Fruit fly (Drosophila melanogaster) whole organism, embryonic: ENCODE measurements around the gene CG7342.
A peak's percentile ranks its signal among the peaks of the same experiment; 100 is the strongest.

Experiments used
- Ada2b ChIP-seq: fragments of 200-800 bp; sonication (Bioruptor generic); IDR thresholded peaks from 2 replicates; pipeline ENCODE4 v1.3.6; 2022; ENCODE audit warnings: missing biosample characterization, missing genetic modification characterization
- Bteb2 ChIP-seq: fragments of 200-800 bp; sonication (Bioruptor generic); optimal IDR thresholded peaks from 2 replicates; lab custom pipeline; 2016; ENCODE audit warnings: missing biosample characterization, missing genetic modification characterization
- CG10274 ChIP-seq: fragments of 200-800 bp; sonication (Bioruptor generic); optimal IDR thresholded peaks from 3 replicates; lab custom pipeline; 2017; ENCODE audit warnings: missing biosample characterization, mild to moderate bottlenecking, missing genetic modification characterization
- CG13287 ChIP-seq: fragments of 200-800 bp; sonication (Bioruptor generic); IDR thresholded peaks from 2 replicates; pipeline ENCODE4 v1.3.6; 2022; ENCODE audit warnings: missing biosample characterization, missing genetic modification characterization; ENCODE audit not compliant: partially characterized antibody
- CG13424 ChIP-seq: fragments of 200-800 bp; sonication (Bioruptor generic); optimal IDR thresholded peaks from 2 replicates; lab custom pipeline; 2019; ENCODE audit warnings: missing biosample characterization, mild to moderate bottlenecking, missing genetic modification characterization, moderate library complexity
- CG14860 ChIP-seq: fragments of 200-800 bp; sonication (Bioruptor generic); IDR thresholded peaks from 3 replicates; pipeline ENCODE4 v1.3.6; 2022; ENCODE audit warnings: missing biosample characterization, missing genetic modification characterization; ENCODE audit not compliant: partially characterized antibody
- CG15269 ChIP-seq: fragments of 200-800 bp; sonication (Bioruptor generic); optimal IDR thresholded peaks from 2 replicates; lab custom pipeline; 2018; ENCODE audit warnings: missing biosample characterization, mild to moderate bottlenecking, missing genetic modification characterization, moderate library complexity
- CG1602 ChIP-seq: fragments of 200-800 bp; sonication (Bioruptor generic); optimal IDR thresholded peaks from 3 replicates; lab custom pipeline; 2016; ENCODE audit warnings: missing biosample characterization, missing genetic modification characterization
- CG18011 ChIP-seq: fragments of 200-800 bp; sonication (Bioruptor generic); optimal IDR thresholded peaks from 2 replicates; lab custom pipeline; 2017; ENCODE audit warnings: missing biosample characterization, missing genetic modification characterization, mild to moderate bottlenecking, moderate library complexity, missing genotype
- CG2199 ChIP-seq: fragments of 200-800 bp; sonication (Bioruptor generic); IDR thresholded peaks from 3 replicates; pipeline ENCODE4 v1.3.6; 2022; ENCODE audit warnings: missing biosample characterization, missing genetic modification characterization
- CG30020 ChIP-seq: fragments of 200-800 bp; optimal IDR thresholded peaks from 2 replicates; lab custom pipeline; 2019; ENCODE audit warnings: missing biosample characterization, mild to moderate bottlenecking, missing genetic modification characterization, moderate library complexity
- CG3163 ChIP-seq: fragments of 200-800 bp; sonication (Bioruptor generic); optimal IDR thresholded peaks from 3 replicates; lab custom pipeline; 2016; ENCODE audit warnings: missing biosample characterization, missing genetic modification characterization
- CG43689 ChIP-seq: fragments of 200-800 bp; sonication (Bioruptor generic); IDR thresholded peaks from 2 replicates; pipeline ENCODE4 v1.3.6; 2022; ENCODE audit warnings: missing biosample characterization, missing genetic modification characterization
- CG4730 ChIP-seq: fragments of 200-800 bp; sonication (Bioruptor generic); IDR thresholded peaks from 2 replicates; pipeline ENCODE4 v1.3.6; 2022; ENCODE audit warnings: missing biosample characterization, missing genetic modification characterization
- CG7271 ChIP-seq: fragments of 200-800 bp; sonication (Bioruptor generic); optimal IDR thresholded peaks from 2 replicates; lab custom pipeline; 2018; ENCODE audit warnings: missing biosample characterization, mild to moderate bottlenecking, missing genetic modification characterization, moderate library complexity
- CG9437 ChIP-seq: fragments of 200-800 bp; sonication (Bioruptor generic); optimal IDR thresholded peaks from 2 replicates; lab custom pipeline; 2018; ENCODE audit warnings: missing biosample characterization, mild to moderate bottlenecking, missing genetic modification characterization
- CG9727 ChIP-seq: fragments of 200-800 bp; sonication (Bioruptor generic); optimal IDR thresholded peaks from 3 replicates; lab custom pipeline; 2017; ENCODE audit warnings: missing biosample characterization, mild to moderate bottlenecking, missing genetic modification characterization
- CG9797 ChIP-seq: fragments of 200-800 bp; sonication (Bioruptor generic); optimal IDR thresholded peaks from 3 replicates; lab custom pipeline; 2018; ENCODE audit warnings: missing biosample characterization, mild to moderate bottlenecking, missing genetic modification characterization
- CrebB ChIP-seq: fragments of 200-800 bp; sonication (Bioruptor generic); optimal IDR thresholded peaks from 3 replicates; lab custom pipeline; 2018; ENCODE audit warnings: missing biosample characterization, mild to moderate bottlenecking, missing genetic modification characterization
- D19A ChIP-seq: fragments of 200-800 bp; optimal IDR thresholded peaks from 3 replicates; lab custom pipeline; 2019; ENCODE audit warnings: missing biosample characterization, mild to moderate bottlenecking, missing genetic modification characterization, moderate library complexity
- Dek ChIP-seq: fragments of 200-800 bp; sonication (Bioruptor generic); optimal IDR thresholded peaks from 3 replicates; lab custom pipeline; 2019; ENCODE audit warnings: missing biosample characterization, mild to moderate bottlenecking, missing genetic modification characterization, moderate library complexity
- Doc3 ChIP-seq: fragments of 200-800 bp; sonication (Bioruptor generic); IDR thresholded peaks from 3 replicates; pipeline ENCODE4 v1.3.6; 2022; ENCODE audit warnings: missing biosample characterization, missing genetic modification characterization; ENCODE audit not compliant: partially characterized antibody
- Eip74EF ChIP-seq, 2 experiments: fragments of 200-800 bp in 1 of 2; fragments of >200 bp in 1 of 2; sonication (Bioruptor generic) in 1 of 2; optimal IDR thresholded peaks; 2 replicates each; lab custom pipeline; 2017 to 2019; ENCODE audit warnings: missing biosample characterization in 2 of 2, missing genetic modification characterization in 2 of 2, mild to moderate bottlenecking in 1 of 2, moderate library complexity in 1 of 2
- Fer2 ChIP-seq: fragments of 200-800 bp; sonication (Bioruptor generic); optimal IDR thresholded peaks from 2 replicates; lab custom pipeline; 2018; ENCODE audit warnings: missing biosample characterization, mild to moderate bottlenecking, missing genetic modification characterization, moderate library complexity
- Gug ChIP-seq: fragments of 200-800 bp; sonication (Bioruptor generic); IDR thresholded peaks from 4 replicates; pipeline ENCODE4 v1.3.6; 2022; ENCODE audit warnings: missing biosample characterization, missing genetic modification characterization
- HLHmδ ChIP-seq: fragments of 200-800 bp; sonication (Bioruptor generic); optimal IDR thresholded peaks from 2 replicates; lab custom pipeline; 2018; ENCODE audit warnings: missing biosample characterization, mild to moderate bottlenecking, missing genetic modification characterization, moderate library complexity
- Max ChIP-seq: fragments of 200-800 bp; sonication (Bioruptor generic); optimal IDR thresholded peaks from 2 replicates; lab custom pipeline; 2016; ENCODE audit warnings: missing biosample characterization, mild to moderate bottlenecking, missing genetic modification characterization
- Nf-YB ChIP-seq: fragments of 200-800 bp; sonication (Bioruptor generic); optimal IDR thresholded peaks from 3 replicates; lab custom pipeline; 2019; ENCODE audit warnings: missing biosample characterization, mild to moderate bottlenecking, missing genetic modification characterization, moderate library complexity
- Rx ChIP-seq: fragments of 200-800 bp; sonication (Bioruptor generic); IDR thresholded peaks from 2 replicates; pipeline ENCODE4 v1.3.6; 2022; ENCODE audit warnings: missing biosample characterization, missing genetic modification characterization
- Sin3A ChIP-seq: fragments of >200 bp; optimal IDR thresholded peaks from 2 replicates; lab custom pipeline; 2018
- ab ChIP-seq: fragments of 200-800 bp; sonication (Bioruptor generic); optimal IDR thresholded peaks from 2 replicates; lab custom pipeline; 2016; ENCODE audit warnings: missing biosample characterization, missing genetic modification characterization
- bigmax ChIP-seq: fragments of 200-800 bp; sonication (Bioruptor generic); optimal IDR thresholded peaks from 2 replicates; lab custom pipeline; 2018; ENCODE audit warnings: missing biosample characterization, mild to moderate bottlenecking, missing genetic modification characterization
- crp ChIP-seq, 2 experiments: fragments of 200-800 bp; sonication (Bioruptor generic); optimal IDR thresholded peaks; 2 replicates in 1 of 2; 3 replicates in 1 of 2; lab custom pipeline; 2017; ENCODE audit warnings: missing biosample characterization in 2 of 2, missing genetic modification characterization in 2 of 2, mild to moderate bottlenecking in 1 of 2, moderate library complexity in 1 of 2
- dimm ChIP-seq: fragments of 200-800 bp; sonication (Bioruptor generic); IDR thresholded peaks from 2 replicates; pipeline ENCODE4 v1.3.6; 2022; ENCODE audit warnings: missing biosample characterization, missing genetic modification characterization
- ewg ChIP-seq: fragments of 200-800 bp; sonication (Bioruptor generic); optimal IDR thresholded peaks from 3 replicates; lab custom pipeline; 2017; ENCODE audit warnings: mild to moderate bottlenecking, missing biosample characterization, missing genetic modification reagents, missing genetic modification characterization
- gcm2 ChIP-seq: fragments of 200-800 bp; sonication (Bioruptor generic); optimal IDR thresholded peaks from 2 replicates; lab custom pipeline; 2016; ENCODE audit warnings: missing biosample characterization, missing genetic modification characterization
- grau ChIP-seq: fragments of 200-800 bp; optimal IDR thresholded peaks from 3 replicates; lab custom pipeline; 2019; ENCODE audit warnings: missing biosample characterization, mild to moderate bottlenecking, missing genetic modification characterization, moderate library complexity
- hkb ChIP-seq, 2 experiments: fragments of 200-800 bp in 1 of 2; fragments of >200 bp in 1 of 2; sonication (Bioruptor generic) in 1 of 2; IDR thresholded peaks in 1 of 2; optimal IDR thresholded peaks in 1 of 2; 2 replicates each; pipeline versions ENCODE4 v1.3.6 to Lab custom; 2017 to 2022; ENCODE audit warnings: missing biosample characterization in 1 of 2, missing genetic modification characterization in 1 of 2
- kah ChIP-seq: fragments of 200-800 bp; sonication (Bioruptor generic); optimal IDR thresholded peaks from 2 replicates; lab custom pipeline; 2018; ENCODE audit warnings: missing biosample characterization, mild to moderate bottlenecking, missing genetic modification characterization
- kni ChIP-seq: fragments of 200-800 bp; sonication (Bioruptor generic); optimal IDR thresholded peaks from 3 replicates; lab custom pipeline; 2017; ENCODE audit warnings: mild to moderate bottlenecking, missing biosample characterization, missing genetic modification reagents, missing genetic modification characterization
- nau ChIP-seq: fragments of 200-800 bp; sonication (Bioruptor generic); optimal IDR thresholded peaks from 3 replicates; lab custom pipeline; 2017; ENCODE audit warnings: missing biosample characterization, mild to moderate bottlenecking, missing genetic modification characterization, missing genetic modification reagents
- p53 ChIP-seq: fragments of 200-800 bp; sonication (Bioruptor generic); optimal IDR thresholded peaks from 2 replicates; lab custom pipeline; 2016; ENCODE audit warnings: missing biosample characterization, missing genetic modification characterization
- psq ChIP-seq: fragments of 200-800 bp; sonication (Bioruptor generic); optimal IDR thresholded peaks from 2 replicates; lab custom pipeline; 2017; ENCODE audit warnings: missing biosample characterization, missing genetic modification characterization
- salm ChIP-seq: fragments of 200-800 bp; sonication (Bioruptor generic); optimal IDR thresholded peaks from 2 replicates; lab custom pipeline; 2018; ENCODE audit warnings: missing biosample characterization, mild to moderate bottlenecking, missing genetic modification characterization
- sens ChIP-seq: fragments of 200-800 bp; sonication (Bioruptor generic); peaks from one replicate; lab custom pipeline; 2016; ENCODE audit warnings: missing biosample characterization, missing genetic modification characterization
- tna ChIP-seq: fragments of 200-800 bp; sonication (Bioruptor generic); IDR thresholded peaks from 2 replicates; pipeline ENCODE4 v1.3.6; 2022; ENCODE audit warnings: missing biosample characterization, missing genetic modification characterization; ENCODE audit not compliant: partially characterized antibody
- usp ChIP-seq: fragments of >200 bp; optimal IDR thresholded peaks from 2 replicates; lab custom pipeline; 2017; ENCODE audit warnings: missing biosample characterization, missing genetic modification characterization
- wek ChIP-seq: fragments of 200-800 bp; sonication (Bioruptor generic); optimal IDR thresholded peaks from 3 replicates; lab custom pipeline; 2018; ENCODE audit warnings: missing biosample characterization, mild to moderate bottlenecking, missing genetic modification characterization, moderate library complexity
- wor ChIP-seq: fragments of 200-800 bp; sonication (Bioruptor generic); IDR thresholded peaks from 2 replicates; pipeline ENCODE4 v1.3.6; 2022; ENCODE audit warnings: missing biosample characterization, missing genetic modification characterization
- z ChIP-seq: fragments of 200-800 bp; sonication (Bioruptor generic); IDR thresholded peaks from 3 replicates; pipeline ENCODE4 v1.3.6; 2022; ENCODE audit warnings: missing biosample characterization, missing genetic modification characterization

Gene CG7342

dm6 chr3R:19568736-19569135, 34.4 kb upstream of the CG7342 start (continued):
- TF ChIP-seq usp (GFP tag; lab: Kevin White, UChicago) (no peak), Dek (tag; lab: Kevin White, UChicago) (no peak), CG10274 (GFP tag; lab: Kevin White, UChicago) (no peak), CG4730 (GFP tag; lab: Robert Waterston, UW) (no peak), crp (GFP tag; optimal IDR thresholded peaks at IDR 0.05; lab: Kevin White, UChicago) (no peak), ewg (GFP tag; lab: Kevin White, UChicago) (no peak), tna (GFP tag; lab: Robert Waterston, UW) (peak; percentile 52; the same call in 1 of the 2 replicates), kni (peak; percentile 83), bigmax (GFP tag; lab: Kevin White, UChicago) (no peak), wor (GFP tag; lab: Robert Waterston, UW) (no peak), D19A (tag; lab: Kevin White, UChicago) (no peak), Fer2 (tag; lab: Kevin White, UChicago) (no peak), ab (GFP tag; lab: Kevin White, UChicago) (no peak), CG9797 (GFP tag; lab: Kevin White, UChicago) (no peak), CG9437 (no peak), CG7271 (tag; lab: Kevin White, UChicago) (no peak), gcm2 (no peak), CG1602 (GFP tag; lab: Kevin White, UChicago) (no peak), Nf-YB (no peak), hkb (optimal IDR thresholded peaks at IDR 0.05; lab: Kevin White, UChicago) (peak; percentile 86), hkb (GFP tag; IDR thresholded peaks at IDR 0.05; lab: Robert Waterston, UW) (no peak), Max (no peak), p53 (GFP tag; lab: Kevin White, UChicago) (no peak), CG3163 (GFP tag; lab: Kevin White, UChicago) (no peak), kah (peak; percentile 81), HLHmδ (GFP tag; lab: Kevin White, UChicago) (no peak), CG2199 (GFP tag; lab: Robert Waterston, UW) (peak; percentile 83), wek (no peak), CG18011 (GFP tag; lab: Kevin White, UChicago) (no peak), Doc3 (GFP tag; lab: Robert Waterston, UW) (peak; percentile 49; the same call in 1 of the 3 replicates), psq (no peak), sens (GFP tag; lab: Kevin White, UChicago) (no peak), CG30020 (tag; lab: Kevin White, UChicago) (no peak), Eip74EF (GFP tag; optimal IDR thresholded peaks at IDR 0.05; lab: Kevin White, UChicago) (peak in 1 of 2 experiments; percentile 6), CG43689 (GFP tag; lab: Robert Waterston, UW) (no peak), Bteb2 (no peak), Gug (GFP tag; lab: Robert Waterston, UW) (no peak), dimm (GFP tag; lab: Robert Waterston, UW) (no peak), CG9727 (no peak), nau (GFP tag; lab: Kevin White, UChicago) (no peak), grau (tag; lab: Kevin White, UChicago) (no peak), z (peak; percentile 100), Ada2b (GFP tag; lab: Robert Waterston, UW) (no peak), CG13287 (GFP tag; lab: Robert Waterston, UW) (peak; percentile 76), Rx (GFP tag; lab: Robert Waterston, UW) (no peak), CG13424 (no peak), salm (tag; lab: Kevin White, UChicago) (peak; percentile 57), CrebB (no peak), CG14860 (no peak), Sin3A (lab: Kevin White, UChicago) (no peak), CG15269 (peak; percentile 86)
